Worm (Caenorhabditis elegans) whole organism, young adult: ENCODE measurements around the gene mog-5.

Source experiments
- B0019.2 ChIP-seq: fragments of 200-800 bp; sonication (Bioruptor generic); conservative IDR thresholded peaks from 2 replicates; pipeline ENCODE4 v1.3.6; 2022; ENCODE audit warnings: missing genetic modification reagents, missing genetic modification characterization, missing compliant biosample characterization
- B0336.3 ChIP-seq: fragments of 200-800 bp; sonication (Bioruptor generic); IDR thresholded peaks from 2 replicates; pipeline ENCODE4 v1.3.6; 2022; ENCODE audit warnings: missing genetic modification characterization, missing compliant biosample characterization
- C06A6.2 ChIP-seq: fragments of 200-800 bp; sonication (Bioruptor generic); conservative IDR thresholded peaks from 2 replicates; pipeline ENCODE4 v1.3.6; 2022; ENCODE audit warnings: missing genetic modification characterization, missing compliant biosample characterization
- C17E4.6 ChIP-seq: fragments of 200-800 bp; sonication (Bioruptor generic); IDR thresholded peaks from 2 replicates; pipeline ENCODE4 v1.3.6; 2022; ENCODE audit warnings: missing genetic modification reagents, missing genetic modification characterization, missing compliant biosample characterization
- F10E7.11 ChIP-seq: sonication (generic microtip); optimal IDR thresholded peaks from 2 replicates; lab custom pipeline; 2017; ENCODE audit warnings: mild to moderate bottlenecking, missing genetic modification characterization, moderate library complexity, missing compliant biosample characterization
- F33H1.4 ChIP-seq: fragments of 200-800 bp; sonication (Bioruptor generic); IDR thresholded peaks from 2 replicates; pipeline ENCODE4 v1.3.6; 2022; ENCODE audit warnings: missing genetic modification reagents, missing genetic modification characterization, missing compliant biosample characterization
- F37B4.10 ChIP-seq: fragments of 200-800 bp; sonication (Bioruptor generic); IDR thresholded peaks from 2 replicates; pipeline ENCODE4 v1.3.6; 2022; ENCODE audit warnings: missing genetic modification characterization, missing compliant biosample characterization
- F39B2.1 ChIP-seq: fragments of 200-800 bp; sonication (Bioruptor generic); IDR thresholded peaks from 2 replicates; pipeline ENCODE4 v1.3.6; 2022; ENCODE audit warnings: missing genetic modification reagents, missing genetic modification characterization, missing compliant biosample characterization
- K12H6.12 ChIP-seq: fragments of 200-800 bp; sonication (Bioruptor generic); optimal IDR thresholded peaks from 2 replicates; lab custom pipeline; 2018; ENCODE audit warnings: mild to moderate bottlenecking, missing genetic modification characterization, missing compliant biosample characterization
- Y53G8AR.9 ChIP-seq: fragments of 200-800 bp; sonication (Bioruptor generic); conservative IDR thresholded peaks from 2 replicates; pipeline ENCODE4 v1.3.6; 2022; ENCODE audit warnings: missing genetic modification reagents, missing genetic modification characterization, missing compliant biosample characterization
- ZK185.1 ChIP-seq: sonication (generic microtip); optimal IDR thresholded peaks from 2 replicates; lab custom pipeline; 2016; ENCODE audit warnings: mild to moderate bottlenecking, missing genetic modification characterization, missing compliant biosample characterization; ENCODE audit not compliant: poor library complexity, severe bottlenecking
- aptf-3 ChIP-seq: fragments of 200-800 bp; sonication (Bioruptor generic); IDR thresholded peaks from 2 replicates; pipeline ENCODE4 v1.3.6; 2022; ENCODE audit warnings: missing genetic modification characterization, missing compliant biosample characterization
- attf-6 ChIP-seq: fragments of 200-800 bp; sonication (Bioruptor generic); IDR thresholded peaks from 2 replicates; pipeline ENCODE4 v1.3.6; 2022; ENCODE audit warnings: missing genetic modification reagents, missing genetic modification characterization, missing compliant biosample characterization
- bed-1 ChIP-seq: fragments of 200-800 bp; sonication (Bioruptor generic); IDR thresholded peaks from 2 replicates; pipeline ENCODE4 v1.3.6; 2022; ENCODE audit warnings: missing genetic modification reagents, missing genetic modification characterization, missing compliant biosample characterization
- cebp-1 ChIP-seq, 2 experiments: fragments of 200-800 bp in 1 of 2; sonication (Bioruptor generic) in 1 of 2; sonication (generic microtip) in 1 of 2; IDR thresholded peaks in 1 of 2; optimal IDR thresholded peaks in 1 of 2; 2 replicates each; pipeline versions ENCODE4 v1.3.6 to Lab custom; 2017 to 2022; ENCODE audit warnings: missing compliant biosample characterization in 2 of 2, missing genetic modification characterization in 2 of 2, mild to moderate bottlenecking in 1 of 2, missing genetic modification reagents in 1 of 2, moderate library complexity in 1 of 2
- ceh-100 ChIP-seq: fragments of 200-800 bp; sonication (Bioruptor generic); IDR thresholded peaks from 2 replicates; pipeline ENCODE4 v1.3.6; 2022; ENCODE audit warnings: missing genetic modification reagents, missing genetic modification characterization, missing compliant biosample characterization
- ceh-40 ChIP-seq: fragments of 200-800 bp; sonication (Bioruptor generic); IDR thresholded peaks from 2 replicates; pipeline ENCODE4 v1.3.6; 2022; ENCODE audit warnings: missing genetic modification characterization, missing compliant biosample characterization
- ceh-58 ChIP-seq: fragments of 200-800 bp; sonication (Bioruptor generic); IDR thresholded peaks from 2 replicates; pipeline ENCODE4 v1.3.6; 2022; ENCODE audit warnings: missing genetic modification characterization, missing compliant biosample characterization
- die-1 ChIP-seq: sonication (generic microtip); optimal IDR thresholded peaks from 2 replicates; lab custom pipeline; 2016; ENCODE audit warnings: missing genotype, mild to moderate bottlenecking, missing genetic modification characterization, missing compliant biosample characterization
- dox-1 ChIP-seq: fragments of 200-800 bp; sonication (Bioruptor generic); IDR thresholded peaks from 2 replicates; pipeline ENCODE4 v1.3.6; 2022; ENCODE audit warnings: missing genetic modification reagents, missing genetic modification characterization, missing compliant biosample characterization
- efl-1 ChIP-seq: fragments of 150-350 bp; optimal IDR thresholded peaks from 2 replicates; lab custom pipeline; 2014; ENCODE audit warnings: missing biosample characterization, missing genetic modification reagents, missing genetic modification characterization
- egrh-3 ChIP-seq: fragments of 200-800 bp; sonication (Bioruptor generic); IDR thresholded peaks from 2 replicates; pipeline ENCODE4 v1.3.6; 2022; ENCODE audit warnings: missing genetic modification reagents, missing genetic modification characterization, missing compliant biosample characterization
- ekl-4 ChIP-seq: fragments of 200-800 bp; sonication (Bioruptor generic); IDR thresholded peaks from 2 replicates; pipeline ENCODE4 v1.3.6; 2022; ENCODE audit warnings: missing genetic modification reagents, missing genetic modification characterization, missing compliant biosample characterization
- fkh-3 ChIP-seq: sonication (generic microtip); optimal IDR thresholded peaks from 2 replicates; lab custom pipeline; 2016; ENCODE audit warnings: mild to moderate bottlenecking, missing genetic modification characterization, missing compliant biosample characterization
- hlh-12 ChIP-seq: sonication (generic microtip); optimal IDR thresholded peaks from 2 replicates; lab custom pipeline; 2016; ENCODE audit warnings: missing genetic modification characterization, missing compliant biosample characterization
- hmg-20 ChIP-seq: fragments of 200-800 bp; sonication (Bioruptor generic); IDR thresholded peaks from 2 replicates; pipeline ENCODE4 v1.3.6; 2022; ENCODE audit warnings: missing genetic modification reagents, missing genetic modification characterization, missing compliant biosample characterization
- hrde-1 ChIP-seq: sonication (generic microtip); optimal IDR thresholded peaks from 2 replicates; lab custom pipeline; 2016; ENCODE audit warnings: missing genetic modification characterization, mild to moderate bottlenecking, missing compliant biosample characterization, moderate library complexity, missing genotype, missing genetic modification reagents, borderline replicate concordance
- lag-1 ChIP-seq: fragments of 200-800 bp; sonication (Bioruptor generic); IDR thresholded peaks from 2 replicates; pipeline ENCODE4 v1.3.6; 2022; ENCODE audit warnings: missing genetic modification reagents, missing genetic modification characterization, missing compliant biosample characterization
- let-607 ChIP-seq, 2 experiments: fragments of 200-800 bp in 1 of 2; sonication (Bioruptor generic) in 1 of 2; sonication (generic microtip) in 1 of 2; optimal IDR thresholded peaks; 2 replicates each; lab custom pipeline; 2016 to 2018; ENCODE audit warnings: mild to moderate bottlenecking in 2 of 2, missing compliant biosample characterization in 2 of 2, missing genetic modification characterization in 2 of 2, moderate library complexity in 2 of 2, missing genotype in 1 of 2
- lin-26 ChIP-seq: fragments of 200-800 bp; sonication (Bioruptor generic); IDR thresholded peaks from 2 replicates; pipeline ENCODE4 v1.3.6; 2022; ENCODE audit warnings: missing genetic modification reagents, missing genetic modification characterization, missing compliant biosample characterization
- lir-1 ChIP-seq: fragments of 200-800 bp; sonication (Bioruptor generic); conservative IDR thresholded peaks from 2 replicates; pipeline ENCODE4 v1.3.6; 2022; ENCODE audit warnings: missing genetic modification reagents, missing genetic modification characterization, missing compliant biosample characterization
- madf-8 ChIP-seq: fragments of 200-800 bp; sonication (Bioruptor generic); conservative IDR thresholded peaks from 2 replicates; pipeline ENCODE4 v1.3.6; 2022; ENCODE audit warnings: missing genetic modification reagents, missing genetic modification characterization, missing compliant biosample characterization
- mcd-1 ChIP-seq: fragments of 200-800 bp; sonication (Bioruptor generic); IDR thresholded peaks from 2 replicates; pipeline ENCODE4 v1.3.6; 2022; ENCODE audit warnings: missing genetic modification reagents, missing genetic modification characterization, missing compliant biosample characterization
- mes-4 ChIP-seq: sonication (generic microtip); optimal IDR thresholded peaks from 2 replicates; lab custom pipeline; 2016; ENCODE audit warnings: missing genotype, missing genetic modification characterization, missing compliant biosample characterization
- nfya-2 ChIP-seq: fragments of 200-800 bp; sonication (Bioruptor generic); IDR thresholded peaks from 2 replicates; pipeline ENCODE4 v1.3.6; 2022; ENCODE audit warnings: missing genetic modification reagents, missing genetic modification characterization, missing compliant biosample characterization
- nfyb-1 ChIP-seq: fragments of 200-800 bp; sonication (Bioruptor generic); IDR thresholded peaks from 2 replicates; pipeline ENCODE4 v1.3.6; 2022; ENCODE audit warnings: missing genetic modification reagents, missing genetic modification characterization, missing compliant biosample characterization
- nhr-27 ChIP-seq: fragments of 200-800 bp; sonication (Bioruptor generic); optimal IDR thresholded peaks from 2 replicates; lab custom pipeline; 2018; ENCODE audit warnings: mild to moderate bottlenecking, missing genetic modification characterization, moderate library complexity, missing compliant biosample characterization
- rec-8 ChIP-seq, 2 experiments: sonication (generic microtip); optimal IDR thresholded peaks; 2 replicates each; lab custom pipeline; 2016; ENCODE audit warnings: mild to moderate bottlenecking in 2 of 2, missing genetic modification characterization in 2 of 2, missing genetic modification reagents in 2 of 2, missing genotype in 2 of 2, missing biosample characterization in 1 of 2, missing compliant biosample characterization in 1 of 2, moderate library complexity in 1 of 2
- rpc-1 ChIP-seq, 2 experiments: fragments of 150-350 bp in 1 of 2; sonication (generic microtip) in 1 of 2; optimal IDR thresholded peaks; 2 replicates each; lab custom pipeline; 2014 to 2018; ENCODE audit warnings: missing biosample characterization in 1 of 2, missing genetic modification characterization in 1 of 2, missing genetic modification reagents in 1 of 2, missing genotype in 1 of 2
- sdz-38 ChIP-seq: sonication (generic microtip); optimal IDR thresholded peaks from 2 replicates; lab custom pipeline; 2016; ENCODE audit warnings: missing genotype, missing genetic modification characterization, missing compliant biosample characterization
- sptf-2 ChIP-seq: fragments of 200-800 bp; sonication (Bioruptor generic); optimal IDR thresholded peaks from 2 replicates; lab custom pipeline; 2018; ENCODE audit warnings: mild to moderate bottlenecking, missing genetic modification characterization, missing compliant biosample characterization
- tlf-1 ChIP-seq: fragments of 200-800 bp; sonication (Bioruptor generic); optimal IDR thresholded peaks from 2 replicates; lab custom pipeline; 2018; ENCODE audit warnings: mild to moderate bottlenecking, missing genetic modification characterization, missing compliant biosample characterization
- unc-62 ChIP-seq: fragments of 150-350 bp; optimal IDR thresholded peaks from 2 replicates; lab custom pipeline; 2014; ENCODE audit warnings: missing biosample characterization, missing genetic modification reagents, missing genetic modification characterization
- xnd-1 ChIP-seq: sonication (generic microtip); optimal IDR thresholded peaks from 2 replicates; lab custom pipeline; 2016; ENCODE audit warnings: missing genotype, missing genetic modification reagents, missing genetic modification characterization, missing compliant biosample characterization
- zim-3 ChIP-seq: sonication (generic microtip); optimal IDR thresholded peaks from 2 replicates; lab custom pipeline; 2017; ENCODE audit warnings: mild to moderate bottlenecking, missing genetic modification characterization, moderate library complexity, missing compliant biosample characterization
- ztf-18 ChIP-seq: sonication (generic microtip); optimal IDR thresholded peaks from 2 replicates; lab custom pipeline; 2016; ENCODE audit warnings: missing genotype, mild to moderate bottlenecking, missing genetic modification characterization, missing compliant biosample characterization
- ztf-22 ChIP-seq: fragments of 200-800 bp; sonication (Bioruptor generic); optimal IDR thresholded peaks from 2 replicates; lab custom pipeline; 2018; ENCODE audit warnings: mild to moderate bottlenecking, missing genetic modification characterization, moderate library complexity, missing compliant biosample characterization

mog-5 gene

DNA sequence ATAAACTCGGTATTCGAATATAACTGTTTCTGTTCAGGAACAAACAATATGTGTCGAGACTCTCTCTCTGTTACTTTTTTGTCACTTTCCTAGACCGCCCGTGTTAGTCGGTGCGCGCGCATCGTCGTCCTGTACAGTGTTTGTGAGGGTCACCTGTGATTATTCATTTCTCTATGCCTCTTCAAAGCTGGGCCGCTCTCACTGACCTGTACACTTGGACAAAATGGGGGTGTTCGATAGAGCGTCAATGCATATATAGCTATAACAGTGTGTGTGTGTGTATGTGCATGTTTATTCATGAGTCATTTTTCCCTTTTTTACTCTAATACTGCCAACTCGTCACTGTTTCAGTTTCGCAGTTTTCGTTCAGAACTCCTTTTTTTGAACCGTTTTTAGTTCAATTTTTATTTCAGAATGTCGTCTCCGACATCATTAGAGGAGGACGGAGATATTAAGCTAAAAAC, 19.7 kb upstream of the mog-5 start, which contains the start of gene pkc-3 (continued):
- TF ChIP-seq F10E7.11 (no peak), nfya-2 (GFP tag; lab: Robert Waterston, UW) (no peak), madf-8 (GFP tag; lab: Robert Waterston, UW) (no peak), tlf-1 (peak; percentile 72), F37B4.10 (GFP tag; lab: Robert Waterston, UW) (0 out of 2 replicates have a peak, but pooled peaks have one; percentile 7), B0019.2 (GFP tag; lab: Robert Waterston, UW) (no peak), ceh-40 (GFP tag; lab: Robert Waterston, UW) (0 out of 2 replicates have a peak, but pooled peaks have one; percentile 10), rec-8 (tag; optimal IDR thresholded peaks at IDR 0.05; lab: Kevin White, UChicago) (no peak), dox-1 (peak; percentile 91), B0336.3 (GFP tag; lab: Robert Waterston, UW) (peak; percentile 92), ekl-4 (GFP tag; lab: Robert Waterston, UW) (peak; percentile 78), F33H1.4 (GFP tag; lab: Robert Waterston, UW) (peak; percentile 29; the same call in 1 of the 2 replicates), hrde-1 (tag; lab: Kevin White, UChicago) (peak; percentile 3), attf-6 (peak; percentile 45; the same call in 1 of the 2 replicates), ceh-58 (GFP tag; lab: Robert Waterston, UW) (no peak), ztf-22 (GFP tag; lab: Kevin White, UChicago) (peak; percentile 34), ZK185.1 (peak; percentile 47), C17E4.6 (GFP tag; lab: Robert Waterston, UW) (no peak), xnd-1 (tag; lab: Kevin White, UChicago) (peak; percentile 32), hmg-20 (GFP tag; lab: Robert Waterston, UW) (0 out of 2 replicates have a peak, but pooled peaks have one; percentile 22), egrh-3 (peak; percentile 35; the same call in 1 of the 2 replicates), mes-4 (tag; lab: Kevin White, UChicago) (no peak), unc-62 (GFP tag; lab: Kevin White, UChicago) (no peak), mcd-1 (GFP tag; lab: Robert Waterston, UW) (peak; percentile 47; the same call in 1 of the 2 replicates), K12H6.12 (tag; lab: Kevin White, UChicago) (peak; percentile 40), ztf-18 (tag; lab: Kevin White, UChicago) (peak; percentile 83), Y53G8AR.9 (GFP tag; lab: Robert Waterston, UW) (peak; percentile 86), lag-1 (GFP tag; lab: Robert Waterston, UW) (no peak), sptf-2 (GFP tag; lab: Kevin White, UChicago) (no peak), cebp-1 (GFP tag; IDR thresholded peaks at IDR 0.05; lab: Robert Waterston, UW) (no peak), cebp-1 (tag; optimal IDR thresholded peaks at IDR 0.05; lab: Kevin White, UChicago) (peak; percentile 65), nhr-27 (tag; lab: Kevin White, UChicago) (no peak), zim-3 (tag; lab: Kevin White, UChicago) (no peak), efl-1 (GFP tag; lab: Kevin White, UChicago) (peak; percentile 63), F39B2.1 (GFP tag; lab: Robert Waterston, UW) (0 out of 2 replicates have a peak, but pooled peaks have one; percentile 54), ceh-100 (GFP tag; lab: Robert Waterston, UW) (peak; percentile 23; the same call in 1 of the 2 replicates), lin-26 (GFP tag; lab: Robert Waterston, UW) (peak; percentile 72), hlh-12 (tag; lab: Kevin White, UChicago) (no peak), fkh-3 (tag; lab: Kevin White, UChicago) (no peak), nfyb-1 (peak; percentile 72), C06A6.2 (peak; percentile 35; the same call in 1 of the 2 replicates), lir-1 (GFP tag; lab: Robert Waterston, UW) (0 out of 2 replicates have a peak, but pooled peaks have one; percentile 41), aptf-3 (GFP tag; lab: Robert Waterston, UW) (no peak), rpc-1 (optimal IDR thresholded peaks at IDR 0.05; lab: Kevin White, UChicago) (no peak), rpc-1 (tag; optimal IDR thresholded peaks at IDR 0.05; lab: Kevin White, UChicago) (no peak), sdz-38 (tag; lab: Kevin White, UChicago) (no peak), bed-1 (no peak), let-607 (tag; optimal IDR thresholded peaks at IDR 0.05; lab: Kevin White, UChicago) (peak; percentile 50 to 78), die-1 (peak; percentile 55)
